Fruit fly (Drosophila melanogaster) whole organism, wandering third instar larva: ENCODE data around the gene Trs33.

Experiments
- Sp1 ChIP-seq: fragments of 200-800 bp; sonication (Bioruptor generic); optimal IDR thresholded peaks from 3 replicates; lab custom pipeline; 2019; ENCODE audit warnings: missing biosample characterization, mild to moderate bottlenecking, missing genetic modification characterization, moderate library complexity
- fru ChIP-seq: fragments of 200-800 bp; sonication (Bioruptor generic); optimal IDR thresholded peaks from 3 replicates; lab custom pipeline; 2016; ENCODE audit warnings: missing biosample characterization, mild to moderate bottlenecking, missing genetic modification characterization

DNA sequence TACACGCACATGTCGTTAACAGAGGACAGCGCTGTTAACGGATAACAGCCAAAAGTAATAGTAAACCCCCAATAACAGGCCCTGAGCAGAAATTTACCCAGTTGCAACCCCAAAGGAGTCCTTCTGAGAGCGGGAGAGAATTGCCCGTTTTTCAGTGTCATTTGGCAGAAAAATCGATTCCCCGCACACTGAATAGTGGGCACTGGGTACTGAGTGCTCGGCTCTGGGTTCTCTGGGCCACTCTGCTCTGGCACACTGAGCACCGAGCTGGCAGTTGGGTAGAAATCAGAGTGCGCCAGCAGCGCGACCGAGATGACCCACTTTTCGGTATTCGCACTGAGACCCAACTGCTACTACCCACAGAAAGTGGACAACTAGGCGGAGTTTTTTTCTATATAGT is 23.6 kb upstream of the Trs33 start, which contains the start of gene Rbp:
- TF ChIP-seq fru (GFP tag; lab: Kevin White, UChicago) = no peak
- TF ChIP-seq Sp1 (GFP tag; lab: Kevin White, UChicago) = no peak
